Fruit fly (Drosophila melanogaster) S2 (cell line): ENCODE measurements around the gene CG13048.

Source experiments
- CG8478 ChIP-seq: fragments of >200 bp; optimal IDR thresholded peaks from 2 replicates; lab custom pipeline; 2018
- CTCF ChIP-seq, 2 experiments: fragments of >200 bp; optimal IDR thresholded peaks; 2 replicates each; lab custom pipeline; 2018

DNA sequence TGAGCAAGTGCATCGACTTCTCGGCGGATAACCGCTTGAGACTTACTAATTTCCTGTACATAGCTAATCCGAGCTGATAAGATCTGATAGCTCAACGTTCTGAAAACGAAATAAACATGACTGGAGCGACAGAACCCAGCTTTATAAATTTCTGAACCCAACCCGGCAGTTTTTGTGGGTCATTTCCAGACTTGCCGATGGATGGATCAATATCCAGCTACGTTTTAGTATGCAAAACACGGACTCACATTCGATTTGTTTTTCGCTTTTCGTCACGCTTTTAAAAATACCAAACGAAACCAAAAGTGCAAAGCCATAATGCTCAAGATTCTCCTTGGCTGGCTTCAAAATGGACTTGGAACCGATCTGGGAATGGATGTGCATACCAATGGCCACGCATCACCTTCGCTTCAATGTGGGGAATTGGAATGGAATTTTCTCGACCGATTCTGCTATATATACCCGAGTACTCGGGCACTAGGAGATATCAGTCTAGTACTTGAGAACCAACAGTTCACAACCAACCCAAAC lies 12.9 kb downstream of the CG13048 start, which contains the start of the genes CG34248 and CG13067:
- TF ChIP-seq CG8478 (lab: Kevin White, UChicago) (no peak), CTCF (optimal IDR thresholded peaks at IDR 0.05; lab: Kevin White, UChicago) (no peak)
